Worm (Caenorhabditis elegans) whole organism, L1 larva: ENCODE measurements around the gene rps-8.
A peak's percentile ranks its signal among the peaks of the same experiment; 100 is the strongest.

Experiments used
- F16B12.6 ChIP-seq: fragments of 150-350 bp; optimal IDR thresholded peaks from 2 replicates; lab custom pipeline; 2014; ENCODE audit warnings: missing biosample characterization, missing genetic modification characterization
- aha-1 ChIP-seq: fragments of 150-350 bp; optimal IDR thresholded peaks from 2 replicates; lab custom pipeline; 2014; ENCODE audit warnings: missing biosample characterization, missing genetic modification characterization
- ama-1 ChIP-seq: fragments of 150-350 bp; optimal IDR thresholded peaks from 2 replicates; lab custom pipeline; 2014
- blmp-1 ChIP-seq: fragments of 150-350 bp; optimal IDR thresholded peaks from 2 replicates; lab custom pipeline; 2014; ENCODE audit warnings: missing biosample characterization, missing genetic modification characterization
- ceh-8 ChIP-seq: fragments of 200-800 bp; sonication (Bioruptor generic); optimal IDR thresholded peaks from 2 replicates; lab custom pipeline; 2018; ENCODE audit warnings: mild to moderate bottlenecking, missing genetic modification characterization, moderate library complexity, missing compliant biosample characterization
- ceh-88 ChIP-seq: fragments of 200-800 bp; sonication (Bioruptor generic); IDR thresholded peaks from 2 replicates; pipeline ENCODE4 v1.3.6; 2022; ENCODE audit warnings: missing genetic modification characterization, missing compliant biosample characterization
- ces-1 ChIP-seq: fragments of 150-350 bp; optimal IDR thresholded peaks from 2 replicates; lab custom pipeline; 2014; ENCODE audit warnings: missing biosample characterization, missing genetic modification reagents, missing genetic modification characterization
- dpl-1 ChIP-seq, 3 experiments: fragments of 150-350 bp in 2 of 3; sonication (generic microtip) in 1 of 3; optimal IDR thresholded peaks; 2 replicates each; lab custom pipeline; 2014 to 2017; ENCODE audit warnings: missing biosample characterization in 3 of 3, missing genetic modification characterization in 3 of 3, missing genetic modification reagents in 3 of 3
- efl-1 ChIP-seq, 4 experiments: fragments of 150-350 bp; optimal IDR thresholded peaks in 3 of 4; peaks in 1 of 4; 1 replicate in 1 of 4; 2 replicates in 3 of 4; lab custom pipeline; 2014; ENCODE audit warnings: missing biosample characterization in 2 of 4, missing genetic modification characterization in 2 of 4, missing genetic modification reagents in 2 of 4
- egl-27 ChIP-seq, 2 experiments: fragments of 150-350 bp in 1 of 2; sonication (generic microtip); optimal IDR thresholded peaks; 3 replicates each; lab custom pipeline; 2017 to 2018; ENCODE audit warnings: missing biosample characterization in 2 of 2, missing genetic modification characterization in 2 of 2, missing genetic modification reagents in 2 of 2
- elt-2 ChIP-seq: sonication (generic microtip); optimal IDR thresholded peaks from 2 replicates; lab custom pipeline; 2016; ENCODE audit warnings: missing genetic modification characterization, mild to moderate bottlenecking, inconsistent platforms, missing compliant biosample characterization, missing genetic modification reagents
- ets-5 ChIP-seq: fragments of 200-800 bp; sonication (Bioruptor generic); IDR thresholded peaks from 2 replicates; pipeline ENCODE4 v1.3.6; 2022; ENCODE audit warnings: missing genetic modification characterization, missing compliant biosample characterization
- fkh-10 ChIP-seq: sonication (generic microtip); optimal IDR thresholded peaks from 2 replicates; lab custom pipeline; 2017; ENCODE audit warnings: missing biosample characterization, missing genetic modification reagents, missing genetic modification characterization
- fkh-4 ChIP-seq: sonication (generic microtip); optimal IDR thresholded peaks from 2 replicates; lab custom pipeline; 2016; ENCODE audit warnings: missing compliant biosample characterization, missing genetic modification characterization, borderline replicate concordance
- fkh-8 ChIP-seq: sonication (generic microtip); optimal IDR thresholded peaks from 2 replicates; lab custom pipeline; 2016; ENCODE audit warnings: mild to moderate bottlenecking, missing genetic modification characterization, missing compliant biosample characterization
- grh-1 ChIP-seq: fragments of 200-800 bp; sonication (Bioruptor generic); IDR thresholded peaks from 2 replicates; pipeline ENCODE4 v1.3.6; 2022; ENCODE audit warnings: missing genetic modification reagents, missing genetic modification characterization, missing compliant biosample characterization
- irx-1 ChIP-seq: sonication (generic microtip); optimal IDR thresholded peaks from 2 replicates; lab custom pipeline; 2016; ENCODE audit warnings: missing genetic modification characterization, missing compliant biosample characterization
- isw-1 ChIP-seq: fragments of 200-800 bp; sonication (Bioruptor generic); IDR thresholded peaks from 2 replicates; pipeline ENCODE4 v1.3.6; 2022; ENCODE audit warnings: missing genetic modification characterization, missing compliant biosample characterization
- lin-13 ChIP-seq: fragments of 150-350 bp; optimal IDR thresholded peaks from 2 replicates; lab custom pipeline; 2014; ENCODE audit warnings: missing biosample characterization, missing genetic modification reagents, missing genetic modification characterization
- lin-14 ChIP-seq: fragments of 200-800 bp; sonication (Bioruptor generic); optimal IDR thresholded peaks from 2 replicates; lab custom pipeline; 2018; ENCODE audit warnings: mild to moderate bottlenecking, missing genetic modification characterization, moderate library complexity, missing compliant biosample characterization
- lin-15B ChIP-seq: fragments of 150-350 bp; sonication (generic microtip); optimal IDR thresholded peaks from 3 replicates; lab custom pipeline; 2014; ENCODE audit warnings: missing biosample characterization, missing genetic modification characterization
- lin-35 ChIP-seq, 2 experiments: fragments of 150-350 bp; optimal IDR thresholded peaks; 2 replicates each; lab custom pipeline; 2014; ENCODE audit warnings: missing biosample characterization in 2 of 2, missing genetic modification characterization in 2 of 2, missing genetic modification reagents in 2 of 2
- lin-39 ChIP-seq: fragments of 150-350 bp; optimal IDR thresholded peaks from 2 replicates; lab custom pipeline; 2014; ENCODE audit warnings: missing biosample characterization, missing genetic modification reagents, missing genetic modification characterization
- lsy-2 ChIP-seq, 2 experiments: fragments of 150-350 bp; optimal IDR thresholded peaks; 2 replicates each; lab custom pipeline; 2014; ENCODE audit warnings: missing biosample characterization in 2 of 2, missing genetic modification characterization in 2 of 2
- mdl-1 ChIP-seq, 2 experiments: fragments of 150-350 bp; optimal IDR thresholded peaks; 2 replicates each; lab custom pipeline; 2014 to 2017; ENCODE audit warnings: missing biosample characterization in 2 of 2, missing genetic modification characterization in 2 of 2, inconsistent platforms in 1 of 2
- mep-1 ChIP-seq: fragments of 150-350 bp; optimal IDR thresholded peaks from 2 replicates; lab custom pipeline; 2014; ENCODE audit warnings: missing biosample characterization, missing genetic modification characterization
- nhr-19 ChIP-seq: fragments of 200-800 bp; sonication (Bioruptor generic); conservative IDR thresholded peaks from 2 replicates; pipeline ENCODE4 v1.3.6; 2022; ENCODE audit warnings: missing genetic modification characterization, missing compliant biosample characterization
- nhr-20 ChIP-seq: sonication (generic microtip); optimal IDR thresholded peaks from 2 replicates; lab custom pipeline; 2016; ENCODE audit warnings: mild to moderate bottlenecking, missing genetic modification characterization, missing compliant biosample characterization
- nhr-28 ChIP-seq: fragments of 150-350 bp; optimal IDR thresholded peaks from 2 replicates; lab custom pipeline; 2014; ENCODE audit warnings: missing biosample characterization, missing genetic modification characterization
- nhr-47 ChIP-seq: sonication (generic microtip); optimal IDR thresholded peaks from 2 replicates; lab custom pipeline; 2016; ENCODE audit warnings: mild to moderate bottlenecking, missing genetic modification characterization, moderate library complexity, missing compliant biosample characterization
- nhr-71 ChIP-seq: sonication (generic microtip); optimal IDR thresholded peaks from 2 replicates; lab custom pipeline; 2016; ENCODE audit warnings: mild to moderate bottlenecking, missing genetic modification characterization, moderate library complexity, missing compliant biosample characterization
- nhr-77 ChIP-seq: fragments of 150-350 bp; optimal IDR thresholded peaks from 2 replicates; lab custom pipeline; 2014; ENCODE audit warnings: missing biosample characterization, missing genetic modification characterization
- nhr-84 ChIP-seq: sonication (generic microtip); optimal IDR thresholded peaks from 2 replicates; lab custom pipeline; 2017; ENCODE audit warnings: missing biosample characterization, missing genetic modification characterization
- nhr-85 ChIP-seq: sonication (generic microtip); peaks from one replicate; lab custom pipeline; 2016; ENCODE audit warnings: missing genetic modification characterization, inconsistent platforms, missing compliant biosample characterization
- nhr-90 ChIP-seq: sonication (generic microtip); optimal IDR thresholded peaks from 2 replicates; lab custom pipeline; 2016; ENCODE audit warnings: mild to moderate bottlenecking, missing genetic modification characterization, missing compliant biosample characterization; ENCODE audit not compliant: poor library complexity
- rnt-1 ChIP-seq: sonication (generic microtip); optimal IDR thresholded peaks from 2 replicates; lab custom pipeline; 2016; ENCODE audit warnings: mild to moderate bottlenecking, missing genetic modification characterization, moderate library complexity, missing compliant biosample characterization
- skn-1 ChIP-seq: fragments of 150-350 bp; optimal IDR thresholded peaks from 2 replicates; lab custom pipeline; 2014; ENCODE audit warnings: missing biosample characterization, missing genetic modification characterization
- snpc-4 ChIP-seq: fragments of 150-350 bp; optimal IDR thresholded peaks from 2 replicates; lab custom pipeline; 2014; ENCODE audit warnings: missing biosample characterization, missing genetic modification characterization
- snu-23 ChIP-seq: sonication (generic microtip); optimal IDR thresholded peaks from 2 replicates; lab custom pipeline; 2016; ENCODE audit warnings: missing genetic modification characterization, missing compliant biosample characterization
- swsn-7 ChIP-seq: sonication (generic microtip); optimal IDR thresholded peaks from 2 replicates; lab custom pipeline; 2016; ENCODE audit warnings: missing genetic modification characterization, missing compliant biosample characterization
- tbx-2 ChIP-seq: sonication (generic microtip); optimal IDR thresholded peaks from 2 replicates; lab custom pipeline; 2016; ENCODE audit warnings: missing genetic modification characterization, missing compliant biosample characterization
- unc-130 ChIP-seq: fragments of 150-350 bp; optimal IDR thresholded peaks from 2 replicates; lab custom pipeline; 2017; ENCODE audit warnings: missing biosample characterization, missing genetic modification characterization, inconsistent platforms
- unc-62 ChIP-seq: fragments of 150-350 bp; optimal IDR thresholded peaks from 2 replicates; lab custom pipeline; 2014; ENCODE audit warnings: missing biosample characterization, missing genetic modification reagents, missing genetic modification characterization
- xbp-1 ChIP-seq: sonication (generic microtip); optimal IDR thresholded peaks from 2 replicates; lab custom pipeline; 2016; ENCODE audit warnings: missing genetic modification characterization, missing compliant biosample characterization
- zag-1 ChIP-seq: fragments of 150-350 bp; optimal IDR thresholded peaks from 2 replicates; lab custom pipeline; 2014; ENCODE audit warnings: missing biosample characterization, missing genetic modification characterization
- ztf-4 ChIP-seq: fragments of 150-350 bp; optimal IDR thresholded peaks from 2 replicates; lab custom pipeline; 2014; ENCODE audit warnings: missing biosample characterization, missing genetic modification characterization

Gene rps-8

DNA sequence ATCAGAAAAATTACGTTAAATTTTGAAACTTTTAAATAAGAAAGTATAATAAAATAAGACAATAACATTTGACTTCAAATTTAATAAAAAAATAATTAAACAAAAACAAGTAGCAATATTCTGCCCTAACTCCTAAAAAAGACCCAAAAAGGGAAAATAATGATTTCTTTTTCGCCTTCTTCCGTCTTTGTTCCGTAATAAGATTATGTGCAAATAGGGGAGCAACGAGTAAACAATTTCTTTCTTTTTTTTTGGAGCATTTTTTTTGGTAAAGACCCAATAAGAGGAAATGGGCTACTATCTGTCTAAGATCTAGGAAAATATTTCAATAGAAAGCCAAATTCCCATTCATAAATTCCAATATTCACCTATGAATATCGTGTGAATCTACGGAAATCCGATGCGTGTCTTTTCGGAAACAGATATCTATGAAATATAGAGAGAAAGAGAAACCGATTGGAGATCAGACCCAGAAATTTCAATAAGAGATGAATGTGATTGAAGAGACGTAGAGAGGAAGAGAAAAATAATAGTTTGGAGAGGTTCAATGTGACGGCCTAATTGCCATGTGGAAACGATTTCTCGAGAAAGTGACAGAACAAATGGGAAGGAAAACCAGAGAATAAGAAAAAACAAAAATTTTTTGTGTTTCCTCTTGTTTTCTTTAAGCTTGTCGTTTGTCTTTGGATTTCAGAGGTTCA lies 4.3 kb upstream of the rps-8 start (continued):
- TF ChIP-seq fkh-4 (tag; lab: Kevin White, UChicago) (peak; percentile 40), F16B12.6 (tag; lab: Kevin White, UChicago) (no peak), ceh-8 (GFP tag; lab: Kevin White, UChicago) (no peak), isw-1 (no peak)

DNA sequence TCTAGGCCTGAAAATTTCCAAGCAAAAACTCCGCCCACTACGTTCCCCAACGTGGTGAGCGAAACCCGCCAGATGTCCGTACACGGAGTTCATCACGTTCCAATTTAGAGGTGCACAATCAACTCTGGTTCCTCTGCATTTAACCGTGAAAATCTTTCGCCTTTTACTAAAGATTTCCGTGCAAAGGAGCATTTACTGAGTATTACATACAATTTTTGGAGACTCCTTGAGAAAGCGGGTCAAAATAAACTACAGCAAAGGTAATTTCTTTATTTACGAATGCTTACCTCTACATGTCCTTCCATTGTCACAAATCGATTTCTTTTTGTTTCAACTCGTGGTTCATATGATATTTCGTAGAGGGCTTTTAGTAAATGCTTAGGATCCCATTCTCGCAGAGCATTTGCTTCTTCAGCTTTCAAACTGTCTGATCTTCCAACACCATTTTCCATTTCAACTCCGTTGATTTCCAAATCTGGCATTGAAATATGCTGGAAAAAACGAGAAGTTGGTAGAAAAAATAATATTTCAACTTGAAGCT lies 3.0 kb upstream of the rps-8 start, which contains the start of gene F42C5.9:
Gene F42C5.9 (minus strand): TSS at position 491 of the 541 bp plus-strand sequence.
- peak; percentile 94 for TF ChIP-seq snpc-4
- TF ChIP-seq egl-27 (tag; optimal IDR thresholded peaks at IDR 0.05; lab: Kevin White, UChicago) = no peak
- no peak for TF ChIP-seq nhr-20 (tag; lab: Kevin White, UChicago)
- TF ChIP-seq efl-1 (optimal IDR thresholded peaks at IDR 0.05; lab: Kevin White, UChicago) = peak in 1 of 2 experiments; percentile 14
- no peak for TF ChIP-seq efl-1 (GFP tag; optimal IDR thresholded peaks at IDR 0.05 in 1 of 2; lab: Kevin White, UChicago)
- no peak for TF ChIP-seq fkh-10 (GFP tag; lab: Kevin White, UChicago)
- no peak for TF ChIP-seq xbp-1 (tag; lab: Kevin White, UChicago)
- TF ChIP-seq nhr-84 (tag; lab: Kevin White, UChicago) = no peak
- TF ChIP-seq nhr-77 = peak; percentile 31
- peak; percentile 29 for TF ChIP-seq lin-14 (GFP tag; lab: Kevin White, UChicago)
- TF ChIP-seq nhr-85 (tag; lab: Kevin White, UChicago) = peak; percentile 86
- TF ChIP-seq swsn-7 (tag; lab: Kevin White, UChicago) = peak; percentile 15
- TF ChIP-seq elt-2 (tag; lab: Kevin White, UChicago) = peak; percentile 53
- TF ChIP-seq nhr-28 = no peak
- TF ChIP-seq fkh-8 = no peak
- TF ChIP-seq nhr-90 = peak; percentile 72
- peak; percentile 28 for TF ChIP-seq ama-1 (lab: Kevin White, UChicago)
- TF ChIP-seq nhr-71 (tag; lab: Kevin White, UChicago) = peak; percentile 48
- TF ChIP-seq snu-23 (GFP tag; lab: Kevin White, UChicago) = peak; percentile 6
- TF ChIP-seq nhr-47 = peak; percentile 29
- no peak for TF ChIP-seq ets-5 (GFP tag; lab: Robert Waterston, UW)
- TF ChIP-seq ztf-4 (tag; lab: Kevin White, UChicago) = no peak

- TF ChIP-seq fkh-8 = peak; percentile 38
- peak; percentile 63 for TF ChIP-seq mep-1 (tag; lab: Kevin White, UChicago)
- TF ChIP-seq lin-15B (tag; lab: Kevin White, UChicago) = peak; percentile 7
- peak; percentile 63 for TF ChIP-seq lin-35 (GFP tag; optimal IDR thresholded peaks at IDR 0.05; lab: Kevin White, UChicago)
- TF ChIP-seq snu-23 (GFP tag; lab: Kevin White, UChicago) = peak; percentile 79
- TF ChIP-seq lsy-2 (tag; optimal IDR thresholded peaks at IDR 0.05; lab: Kevin White, UChicago) = peak; percentile 61 to 86
- TF ChIP-seq nhr-19 (GFP tag; lab: Robert Waterston, UW) = peak; percentile 40; the same call in 1 of the 2 replicates
- TF ChIP-seq snpc-4 = peak; percentile 43
- peak; percentile 78 for TF ChIP-seq nhr-71 (tag; lab: Kevin White, UChicago)
- peak; percentile 37 for TF ChIP-seq lin-39 (tag; lab: Kevin White, UChicago)
- peak; percentile 65 for TF ChIP-seq lin-14 (GFP tag; lab: Kevin White, UChicago)
- peak; percentile 45 for TF ChIP-seq tbx-2 (tag; lab: Kevin White, UChicago)
- TF ChIP-seq F16B12.6 (tag; lab: Kevin White, UChicago) = peak; percentile 25
- no peak for TF ChIP-seq elt-2 (tag; lab: Kevin White, UChicago)
- TF ChIP-seq irx-1 (tag; lab: Kevin White, UChicago) = peak; percentile 22
- TF ChIP-seq nhr-20 (tag; lab: Kevin White, UChicago) = peak; percentile 59
- TF ChIP-seq blmp-1 = peak; percentile 11
- TF ChIP-seq efl-1 (optimal IDR thresholded peaks at IDR 0.05; lab: Kevin White, UChicago) = peak; percentile 60 to 66
- peak; percentile 51 to 92 for TF ChIP-seq efl-1 (GFP tag; optimal IDR thresholded peaks at IDR 0.05 in 1 of 2; lab: Kevin White, UChicago)
- peak; percentile 8 for TF ChIP-seq lin-13 (GFP tag; lab: Kevin White, UChicago)
- TF ChIP-seq ces-1 (GFP tag; lab: Kevin White, UChicago) = no peak
- no peak for TF ChIP-seq aha-1
- no peak for TF ChIP-seq ceh-88 (GFP tag; lab: Robert Waterston, UW)
- TF ChIP-seq unc-130 (tag; lab: Kevin White, UChicago) = peak; percentile 35
- TF ChIP-seq egl-27 (tag; optimal IDR thresholded peaks at IDR 0.05; lab: Kevin White, UChicago) = no peak
- TF ChIP-seq dpl-1 (GFP tag; optimal IDR thresholded peaks at IDR 0.05; lab: Kevin White, UChicago) = peak; percentile 46 to 65 (median 60)
- peak; percentile 54 for TF ChIP-seq rnt-1 (tag; lab: Kevin White, UChicago)
- TF ChIP-seq grh-1 = no peak
- peak in 1 of 2 experiments; percentile 23 for TF ChIP-seq mdl-1 (tag; optimal IDR thresholded peaks at IDR 0.05; lab: Kevin White, UChicago)
- peak; percentile 34 for TF ChIP-seq skn-1
- no peak for TF ChIP-seq unc-62 (GFP tag; lab: Kevin White, UChicago)
- no peak for TF ChIP-seq zag-1 (tag; lab: Kevin White, UChicago)
- TF ChIP-seq ceh-8 (GFP tag; lab: Kevin White, UChicago) = no peak
Observed at ce11 chrIV:7313962-7314361, 302 bp upstream of the rps-8 start.
